Worm (Caenorhabditis elegans) whole organism, L3 larva: Measurements from ENCODE around the gene hlh-1.

Experiments
- ZK546.5 ChIP-seq: sonication (generic microtip); optimal IDR thresholded peaks from 2 replicates; lab custom pipeline; 2017; ENCODE audit warnings: missing biosample characterization, missing genetic modification characterization
- nhr-25 ChIP-seq: sonication (generic microtip); optimal IDR thresholded peaks from 2 replicates; lab custom pipeline; 2017; ENCODE audit warnings: missing biosample characterization, missing genetic modification characterization
- tbx-2 ChIP-seq: sonication (generic microtip); optimal IDR thresholded peaks from 2 replicates; lab custom pipeline; 2016; ENCODE audit warnings: mild to moderate bottlenecking, missing genetic modification characterization, missing compliant biosample characterization

- no peak for TF ChIP-seq ZK546.5 (tag; lab: Kevin White, UChicago)
- no peak for TF ChIP-seq nhr-25 (tag; lab: Kevin White, UChicago)
- TF ChIP-seq tbx-2 (tag; lab: Kevin White, UChicago): no peak
Observed at ce11 chrII:4489288-4489687, 29.1 kb upstream of the hlh-1 start, which contains the start of gene T05C1.3.
